Worm (Caenorhabditis elegans) whole organism, young adult: ENCODE results near the gene T05B4.13.

Experiments
- D2030.7 ChIP-seq: fragments of 200-800 bp; sonication (Bioruptor generic); IDR thresholded peaks from 2 replicates; pipeline ENCODE4 v1.3.6; 2022; ENCODE audit warnings: missing genetic modification reagents, missing genetic modification characterization, missing compliant biosample characterization
- F37B4.10 ChIP-seq: fragments of 200-800 bp; sonication (Bioruptor generic); IDR thresholded peaks from 2 replicates; pipeline ENCODE4 v1.3.6; 2022; ENCODE audit warnings: missing genetic modification characterization, missing compliant biosample characterization
- F49E8.2 ChIP-seq: sonication (generic microtip); optimal IDR thresholded peaks from 3 replicates; lab custom pipeline; 2017; ENCODE audit warnings: missing genetic modification characterization, mild to moderate bottlenecking, missing compliant biosample characterization, antibody characterized with exemption, moderate library complexity; ENCODE audit not compliant: insufficient read depth
- aptf-3 ChIP-seq: fragments of 200-800 bp; sonication (Bioruptor generic); IDR thresholded peaks from 2 replicates; pipeline ENCODE4 v1.3.6; 2022; ENCODE audit warnings: missing genetic modification characterization, missing compliant biosample characterization
- ccch-3 ChIP-seq: fragments of 200-800 bp; sonication (Bioruptor generic); optimal IDR thresholded peaks from 2 replicates; lab custom pipeline; 2018; ENCODE audit warnings: mild to moderate bottlenecking, missing genetic modification characterization, missing compliant biosample characterization
- ceh-91 ChIP-seq: fragments of 200-800 bp; sonication (Bioruptor generic); IDR thresholded peaks from 2 replicates; pipeline ENCODE4 v1.3.6; 2022; ENCODE audit warnings: missing genetic modification reagents, missing genetic modification characterization, missing compliant biosample characterization
- die-1 ChIP-seq: sonication (generic microtip); optimal IDR thresholded peaks from 2 replicates; lab custom pipeline; 2016; ENCODE audit warnings: missing genotype, mild to moderate bottlenecking, missing genetic modification characterization, missing compliant biosample characterization
- efl-1 ChIP-seq: fragments of 150-350 bp; optimal IDR thresholded peaks from 2 replicates; lab custom pipeline; 2014; ENCODE audit warnings: missing biosample characterization, missing genetic modification reagents, missing genetic modification characterization
- fkh-3 ChIP-seq: sonication (generic microtip); optimal IDR thresholded peaks from 2 replicates; lab custom pipeline; 2016; ENCODE audit warnings: mild to moderate bottlenecking, missing genetic modification characterization, missing compliant biosample characterization
- pha-4 ChIP-seq: fragments of 150-350 bp; sonication (generic microtip); optimal IDR thresholded peaks from 2 replicates; lab custom pipeline; 2014; ENCODE audit warnings: missing biosample characterization, missing genetic modification reagents, missing genetic modification characterization
- tlf-1 ChIP-seq: fragments of 200-800 bp; sonication (Bioruptor generic); optimal IDR thresholded peaks from 2 replicates; lab custom pipeline; 2018; ENCODE audit warnings: mild to moderate bottlenecking, missing genetic modification characterization, missing compliant biosample characterization
- zfh-2 ChIP-seq: fragments of 200-800 bp; sonication (Bioruptor generic); conservative IDR thresholded peaks from 2 replicates; pipeline ENCODE4 v1.3.6; 2022; ENCODE audit warnings: missing genetic modification reagents, missing genetic modification characterization, missing compliant biosample characterization

DNA sequence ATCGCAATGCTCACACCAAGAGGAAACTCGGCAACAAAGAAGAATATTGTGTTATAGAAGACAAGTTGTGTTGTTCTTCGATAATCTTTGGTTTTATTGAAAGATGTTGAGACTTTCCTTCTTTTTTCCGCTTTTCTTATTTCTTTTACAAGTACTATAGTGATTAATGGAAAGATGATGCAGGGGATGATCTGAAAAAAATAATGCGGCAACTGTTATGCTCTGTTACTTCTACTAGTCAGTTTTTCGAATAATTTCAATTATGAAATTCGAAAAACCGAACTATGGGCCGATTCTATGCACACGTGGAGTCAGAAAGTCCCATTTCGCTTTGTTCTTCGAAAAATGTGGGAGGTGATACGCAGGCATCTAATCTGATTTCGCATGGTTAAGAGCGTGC, 20.6 kb downstream of the T05B4.13 start:
- TF ChIP-seq zfh-2 (GFP tag; lab: Robert Waterston, UW): no peak
- TF ChIP-seq die-1 (tag; lab: Kevin White, UChicago): no peak
- no peak for TF ChIP-seq ceh-91
- no peak for TF ChIP-seq F49E8.2
- TF ChIP-seq F37B4.10: no peak
- no peak for TF ChIP-seq aptf-3 (GFP tag; lab: Robert Waterston, UW)
- no peak for TF ChIP-seq tlf-1 (GFP tag; lab: Kevin White, UChicago)
- no peak for TF ChIP-seq efl-1 (GFP tag; lab: Kevin White, UChicago)
- no peak for TF ChIP-seq pha-4
- TF ChIP-seq D2030.7 (GFP tag; lab: Robert Waterston, UW): no peak
- no peak for TF ChIP-seq fkh-3
- TF ChIP-seq ccch-3 (GFP tag; lab: Kevin White, UChicago): no peak
